Worm (Caenorhabditis elegans) whole organism, young adult: Measurements from ENCODE around the gene egrh-1.

Experiments used
- B0261.1 ChIP-seq: sonication (generic microtip); optimal IDR thresholded peaks from 2 replicates; lab custom pipeline; 2016; ENCODE audit warnings: mild to moderate bottlenecking, missing genetic modification characterization, moderate library complexity, missing compliant biosample characterization
- F10E7.11 ChIP-seq: sonication (generic microtip); optimal IDR thresholded peaks from 2 replicates; lab custom pipeline; 2017; ENCODE audit warnings: mild to moderate bottlenecking, missing genetic modification characterization, moderate library complexity, missing compliant biosample characterization
- F33H1.4 ChIP-seq: fragments of 200-800 bp; sonication (Bioruptor generic); IDR thresholded peaks from 2 replicates; pipeline ENCODE4 v1.3.6; 2022; ENCODE audit warnings: missing genetic modification reagents, missing genetic modification characterization, missing compliant biosample characterization
- F39B2.1 ChIP-seq: fragments of 200-800 bp; sonication (Bioruptor generic); IDR thresholded peaks from 2 replicates; pipeline ENCODE4 v1.3.6; 2022; ENCODE audit warnings: missing genetic modification reagents, missing genetic modification characterization, missing compliant biosample characterization
- Y79H2A.3 ChIP-seq: fragments of 200-800 bp; sonication (Bioruptor generic); conservative IDR thresholded peaks from 2 replicates; pipeline ENCODE4 v1.3.6; 2022; ENCODE audit warnings: missing genetic modification reagents, missing genetic modification characterization, missing compliant biosample characterization
- aptf-3 ChIP-seq: fragments of 200-800 bp; sonication (Bioruptor generic); IDR thresholded peaks from 2 replicates; pipeline ENCODE4 v1.3.6; 2022; ENCODE audit warnings: missing genetic modification characterization, missing compliant biosample characterization
- athp-1 ChIP-seq: sonication (generic microtip); optimal IDR thresholded peaks from 2 replicates; lab custom pipeline; 2017; ENCODE audit warnings: mild to moderate bottlenecking, missing genetic modification characterization, missing compliant biosample characterization
- ccch-3 ChIP-seq: fragments of 200-800 bp; sonication (Bioruptor generic); optimal IDR thresholded peaks from 2 replicates; lab custom pipeline; 2018; ENCODE audit warnings: mild to moderate bottlenecking, missing genetic modification characterization, missing compliant biosample characterization
- ceh-79 ChIP-seq: sonication (generic microtip); optimal IDR thresholded peaks from 2 replicates; lab custom pipeline; 2017; ENCODE audit warnings: mild to moderate bottlenecking, missing genetic modification characterization, missing compliant biosample characterization
- efl-1 ChIP-seq: fragments of 150-350 bp; optimal IDR thresholded peaks from 2 replicates; lab custom pipeline; 2014; ENCODE audit warnings: missing biosample characterization, missing genetic modification reagents, missing genetic modification characterization
- lir-1 ChIP-seq: fragments of 200-800 bp; sonication (Bioruptor generic); conservative IDR thresholded peaks from 2 replicates; pipeline ENCODE4 v1.3.6; 2022; ENCODE audit warnings: missing genetic modification reagents, missing genetic modification characterization, missing compliant biosample characterization
- madf-3 ChIP-seq: fragments of 200-800 bp; sonication (Bioruptor generic); IDR thresholded peaks from 2 replicates; pipeline ENCODE4 v1.3.6; 2022; ENCODE audit warnings: missing genetic modification reagents, missing genetic modification characterization, missing compliant biosample characterization
- nfyb-1 ChIP-seq: fragments of 200-800 bp; sonication (Bioruptor generic); IDR thresholded peaks from 2 replicates; pipeline ENCODE4 v1.3.6; 2022; ENCODE audit warnings: missing genetic modification reagents, missing genetic modification characterization, missing compliant biosample characterization
- nhr-80 ChIP-seq: sonication (generic microtip); optimal IDR thresholded peaks from 2 replicates; lab custom pipeline; 2016; ENCODE audit warnings: missing genetic modification characterization, missing compliant biosample characterization
- rcor-1 ChIP-seq: fragments of 200-800 bp; sonication (Bioruptor generic); IDR thresholded peaks from 2 replicates; pipeline ENCODE4 v1.3.6; 2022; ENCODE audit warnings: missing genetic modification reagents, missing genetic modification characterization, missing compliant biosample characterization
- snpc-1.1 ChIP-seq: sonication (generic microtip); optimal IDR thresholded peaks from 2 replicates; lab custom pipeline; 2017; ENCODE audit warnings: missing genetic modification characterization, mild to moderate bottlenecking, missing compliant biosample characterization, antibody characterized with exemption, moderate library complexity, missing genotype, missing genetic modification reagents; ENCODE audit not compliant: insufficient read depth
- snpc-4 ChIP-seq, 5 experiments: fragments of 150-350 bp in 1 of 5; sonication (generic microtip) in 4 of 5; optimal IDR thresholded peaks; 2 replicates each; lab custom pipeline; 2014 to 2018; ENCODE audit warnings: missing genetic modification characterization in 5 of 5, missing biosample characterization in 3 of 5, antibody characterized with exemption in 2 of 5, mild to moderate bottlenecking in 2 of 5, missing compliant biosample characterization in 2 of 5, missing genotype in 2 of 5, moderate library complexity in 2 of 5, missing genetic modification reagents in 1 of 5
- unc-130 ChIP-seq: sonication (generic microtip); optimal IDR thresholded peaks from 2 replicates; lab custom pipeline; 2016; ENCODE audit warnings: missing genetic modification reagents, missing genetic modification characterization, missing compliant biosample characterization
- xnd-1 ChIP-seq: sonication (generic microtip); optimal IDR thresholded peaks from 2 replicates; lab custom pipeline; 2016; ENCODE audit warnings: missing genotype, missing genetic modification reagents, missing genetic modification characterization, missing compliant biosample characterization
- ztf-18 ChIP-seq: sonication (generic microtip); optimal IDR thresholded peaks from 2 replicates; lab custom pipeline; 2016; ENCODE audit warnings: missing genotype, mild to moderate bottlenecking, missing genetic modification characterization, missing compliant biosample characterization
- ztf-22 ChIP-seq: fragments of 200-800 bp; sonication (Bioruptor generic); optimal IDR thresholded peaks from 2 replicates; lab custom pipeline; 2018; ENCODE audit warnings: mild to moderate bottlenecking, missing genetic modification characterization, moderate library complexity, missing compliant biosample characterization
- ztf-26 ChIP-seq: sonication (generic microtip); optimal IDR thresholded peaks from 2 replicates; lab custom pipeline; 2017; ENCODE audit warnings: missing genetic modification characterization, missing compliant biosample characterization

The egrh-1 gene

ce11 chrX:14894845-14895244, 49.1 kb downstream of the egrh-1 start, which contains the start of gene nac-1:
Gene nac-1, plus strand, starts transcription at chrX:14895145.
- TF ChIP-seq F33H1.4 (GFP tag; lab: Robert Waterston, UW) (no peak), ztf-26 (tag; lab: Kevin White, UChicago) (no peak), ccch-3 (no peak), nhr-80 (no peak), ztf-18 (no peak), xnd-1 (tag; lab: Kevin White, UChicago) (no peak), aptf-3 (GFP tag; lab: Robert Waterston, UW) (no peak), rcor-1 (GFP tag; lab: Robert Waterston, UW) (no peak), ztf-22 (GFP tag; lab: Kevin White, UChicago) (no peak), Y79H2A.3 (GFP tag; lab: Robert Waterston, UW) (no peak), F39B2.1 (GFP tag; lab: Robert Waterston, UW) (no peak), unc-130 (GFP tag; lab: Kevin White, UChicago) (no peak), F10E7.11 (tag; lab: Kevin White, UChicago) (no peak), athp-1 (tag; lab: Kevin White, UChicago) (no peak)
- TF ChIP-seq, all 124 proteins: peak for 0

- TF ChIP-seq nfyb-1 (GFP tag; lab: Robert Waterston, UW) (no peak), snpc-1.1 (tag; lab: Kevin White, UChicago) (peak; percentile 76), snpc-4 (GFP tag; optimal IDR thresholded peaks at IDR 0.05; lab: Kevin White, UChicago) (no peak), snpc-4 (tag; optimal IDR thresholded peaks at IDR 0.05; lab: Kevin White, UChicago) (peak in 2 of 4 experiments; percentile 85 to 89)
These were observed 51.5 kb downstream of the egrh-1 start for ce11 chrX:14897192-14897591.

DNA sequence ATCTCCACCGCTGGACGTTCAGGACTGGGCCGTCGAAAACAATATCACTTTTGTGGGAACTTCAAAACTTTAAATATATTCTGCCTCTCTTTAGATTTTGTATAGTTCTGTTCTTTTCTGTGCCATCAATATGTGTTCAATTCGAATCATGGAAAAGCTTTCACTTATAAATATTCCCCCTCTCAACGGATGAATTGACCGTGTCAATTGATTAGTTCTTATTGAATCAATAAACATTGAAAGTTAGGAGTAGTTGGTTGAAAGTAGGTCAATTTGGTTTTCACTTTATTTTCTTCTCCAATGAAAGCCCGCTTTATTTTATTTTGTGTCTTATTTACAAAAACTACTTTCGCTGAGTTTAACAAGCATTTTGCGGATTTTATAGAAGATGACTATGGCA, 52.5 kb downstream of the egrh-1 start, which contains the start of gene lips-8:
Gene lips-8, plus strand, starts transcription at position 301 of the 400 bp plus-strand sequence.
- TF ChIP-seq B0261.1 (no peak), unc-130 (GFP tag; lab: Kevin White, UChicago) (no peak), efl-1 (GFP tag; lab: Kevin White, UChicago) (no peak), lir-1 (GFP tag; lab: Robert Waterston, UW) (no peak), madf-3 (no peak), ceh-79 (tag; lab: Kevin White, UChicago) (no peak)
- TF ChIP-seq, all 124 proteins: peak for 0
